Worm (Caenorhabditis elegans): ENCODE measurements around the gene clk-2.

clk-2 gene

ce11 chrIII:7553693-7554226 is 35.4 kb upstream of the clk-2 start:
- TF ChIP-seq ztf-29 (GFP tag; IDR thresholded peaks at IDR 0.05) (no peak), ref-1 (GFP tag; conservative IDR thresholded peaks at IDR 0.05) (no peak), T22C8.4 (GFP tag; IDR thresholded peaks at IDR 0.05) (no peak)

ce11 chrIII:7552859-7553258 is 34.5 kb upstream of the clk-2 start:
- TF ChIP-seq ztf-29 (GFP tag; IDR thresholded peaks at IDR 0.05) (no peak), T22C8.4 (GFP tag; IDR thresholded peaks at IDR 0.05) (no peak), ztf-23 (GFP tag; IDR thresholded peaks at IDR 0.05) (no peak), tab-1 (GFP tag; IDR thresholded peaks at IDR 0.05) (no peak), ref-1 (GFP tag; conservative IDR thresholded peaks at IDR 0.05) (no peak), flt-1 (GFP tag; IDR thresholded peaks at IDR 0.05) (no peak), cog-1 (tag; optimal IDR thresholded peaks at IDR 0.05) (no peak), klf-2 (GFP tag; conservative IDR thresholded peaks at IDR 0.05) (no peak), med-1 (GFP tag; optimal IDR thresholded peaks at IDR 0.05; ENCODE audit: insufficient read depth) (no peak)

- TF ChIP-seq med-1 (GFP tag; optimal IDR thresholded peaks at IDR 0.05; ENCODE audit: insufficient read depth) (no peak), ztf-23 (GFP tag; IDR thresholded peaks at IDR 0.05) (no peak), ztf-29 (GFP tag; IDR thresholded peaks at IDR 0.05) (no peak)
These were observed 32.7 kb upstream of the clk-2 start for ce11 chrIII:7550979-7551378.

- no peak for TF ChIP-seq cog-1 (tag; optimal IDR thresholded peaks at IDR 0.05)
- TF ChIP-seq flt-1 (GFP tag; IDR thresholded peaks at IDR 0.05) = no peak
These were observed 30.6 kb upstream of the clk-2 start for ce11 chrIII:7548963-7549362.

DNA sequence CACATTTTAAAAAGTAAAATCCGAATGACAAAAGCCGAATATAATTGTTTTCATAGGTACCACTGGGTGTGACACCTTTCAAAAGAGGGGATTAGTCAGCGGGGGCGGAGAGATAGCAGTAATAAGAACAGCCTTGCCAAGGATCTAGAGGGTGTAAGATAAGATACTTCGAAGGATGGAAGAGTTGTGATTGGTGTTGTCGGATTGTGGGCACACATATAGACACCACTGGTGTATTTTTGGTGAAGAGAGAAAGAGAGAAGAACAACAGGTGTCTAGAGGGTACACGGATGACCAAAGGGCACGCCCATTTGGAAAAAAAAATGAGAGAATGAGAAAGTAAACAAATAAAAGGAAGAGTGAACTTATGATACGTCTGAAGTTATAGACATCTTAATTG is 26.9 kb upstream of the clk-2 start:
- TF ChIP-seq med-1 (GFP tag; optimal IDR thresholded peaks at IDR 0.05; ENCODE audit: insufficient read depth) (no peak), tab-1 (GFP tag; IDR thresholded peaks at IDR 0.05) (no peak)

DNA sequence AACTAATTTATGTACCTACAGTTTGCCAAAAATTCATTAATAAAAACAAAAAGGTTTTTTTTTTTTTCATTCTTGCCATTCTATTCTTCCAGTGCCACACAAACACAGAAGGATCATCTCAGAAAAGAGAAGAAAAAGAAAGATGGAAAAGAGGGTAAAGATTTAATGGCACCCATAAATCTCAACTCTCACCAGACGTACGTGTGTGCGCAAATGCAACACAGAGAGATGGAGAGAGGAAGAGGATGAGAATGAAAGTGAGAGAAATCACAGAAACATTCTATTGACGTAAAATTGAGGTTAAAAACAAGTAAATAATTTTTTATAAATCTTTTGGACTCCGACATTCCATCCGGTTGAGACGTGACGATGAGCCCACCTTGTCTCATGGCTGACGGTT is 25.9 kb upstream of the clk-2 start:
- no peak for TF ChIP-seq ztf-29 (GFP tag; IDR thresholded peaks at IDR 0.05)
- no peak for TF ChIP-seq med-1 (GFP tag; optimal IDR thresholded peaks at IDR 0.05; ENCODE audit: insufficient read depth)
- TF ChIP-seq T22C8.4 (GFP tag; IDR thresholded peaks at IDR 0.05) = no peak
- no peak for TF ChIP-seq klf-2 (GFP tag; conservative IDR thresholded peaks at IDR 0.05)
- TF ChIP-seq cog-1 (tag; optimal IDR thresholded peaks at IDR 0.05) = no peak

ce11 chrIII:7542037-7542436 is 23.7 kb upstream of the clk-2 start:
- no peak for TF ChIP-seq cog-1 (tag; optimal IDR thresholded peaks at IDR 0.05)
- TF ChIP-seq ztf-23 (GFP tag; IDR thresholded peaks at IDR 0.05) = no peak
- TF ChIP-seq flt-1 (GFP tag; IDR thresholded peaks at IDR 0.05) = no peak
- no peak for TF ChIP-seq med-1 (GFP tag; optimal IDR thresholded peaks at IDR 0.05; ENCODE audit: insufficient read depth)
- no peak for TF ChIP-seq ztf-29 (GFP tag; IDR thresholded peaks at IDR 0.05)
- TF ChIP-seq ref-1 (GFP tag; conservative IDR thresholded peaks at IDR 0.05) = no peak
- no peak for TF ChIP-seq klf-2 (GFP tag; conservative IDR thresholded peaks at IDR 0.05)
- TF ChIP-seq tab-1 (GFP tag; IDR thresholded peaks at IDR 0.05) = no peak
- TF ChIP-seq T22C8.4 (GFP tag; IDR thresholded peaks at IDR 0.05) = no peak

DNA sequence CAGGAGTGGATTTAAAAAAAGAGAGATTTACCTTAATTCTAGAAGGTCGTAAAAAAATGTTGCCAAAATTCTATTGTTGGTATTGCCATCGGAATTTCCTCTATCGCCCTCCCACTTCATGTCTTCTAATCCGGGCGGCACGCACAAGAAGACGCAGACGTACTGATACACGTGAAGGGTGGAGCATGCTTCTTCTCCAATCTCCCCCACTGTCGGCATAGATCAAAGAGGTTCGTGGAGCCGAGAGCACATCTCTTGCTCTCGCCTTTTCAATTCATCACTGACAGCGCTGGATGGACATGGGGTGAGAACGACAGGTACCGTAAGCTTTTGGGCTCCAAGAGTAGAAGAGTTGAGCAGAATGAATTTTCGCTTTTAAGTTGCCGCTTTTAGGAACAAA is 18.2 kb upstream of the clk-2 start, which contains the start of gene lin-39:
lin-39 (minus strand) TSS at position 74 of the 400 bp plus-strand sequence.
- no peak for TF ChIP-seq ref-1 (GFP tag; conservative IDR thresholded peaks at IDR 0.05)
- no peak for TF ChIP-seq klf-2 (GFP tag; conservative IDR thresholded peaks at IDR 0.05)
- TF ChIP-seq flt-1 (GFP tag; IDR thresholded peaks at IDR 0.05) = no peak
- TF ChIP-seq med-1 (GFP tag; optimal IDR thresholded peaks at IDR 0.05; ENCODE audit: insufficient read depth) = no peak
- no peak for TF ChIP-seq ztf-29 (GFP tag; IDR thresholded peaks at IDR 0.05)

DNA sequence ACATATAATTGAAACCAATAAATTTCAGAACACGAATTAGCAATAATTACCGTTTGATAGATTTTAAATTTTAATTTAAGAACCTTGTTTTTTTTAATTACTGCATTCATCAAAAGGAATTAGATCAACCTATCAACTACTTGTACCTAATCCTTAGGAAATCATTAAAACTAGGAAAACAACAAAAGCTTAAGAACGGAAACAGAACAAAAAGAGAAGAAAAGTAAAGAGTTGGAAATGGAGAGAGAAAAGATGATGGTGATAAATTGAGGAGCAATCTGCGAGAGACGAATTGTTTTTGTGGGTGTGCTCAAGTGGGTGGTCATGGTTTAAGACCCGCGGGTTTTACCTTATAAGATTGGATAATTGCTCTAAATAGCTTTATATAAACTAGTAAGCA is 17.0 kb upstream of the clk-2 start:
- TF ChIP-seq T22C8.4 (GFP tag; IDR thresholded peaks at IDR 0.05) = no peak
- TF ChIP-seq ref-1 (GFP tag; conservative IDR thresholded peaks at IDR 0.05) = no peak
- no peak for TF ChIP-seq med-1 (GFP tag; optimal IDR thresholded peaks at IDR 0.05; ENCODE audit: insufficient read depth)
- TF ChIP-seq ztf-23 (GFP tag; IDR thresholded peaks at IDR 0.05) = no peak
- no peak for TF ChIP-seq ztf-29 (GFP tag; IDR thresholded peaks at IDR 0.05)
- no peak for TF ChIP-seq klf-2 (GFP tag; conservative IDR thresholded peaks at IDR 0.05)
- TF ChIP-seq flt-1 (GFP tag; IDR thresholded peaks at IDR 0.05) = no peak
- TF ChIP-seq cog-1 (tag; optimal IDR thresholded peaks at IDR 0.05) = no peak
- no peak for TF ChIP-seq tab-1 (GFP tag; IDR thresholded peaks at IDR 0.05)

- TF ChIP-seq ztf-23 (GFP tag; IDR thresholded peaks at IDR 0.05) (no peak), ztf-29 (GFP tag; IDR thresholded peaks at IDR 0.05) (no peak), cog-1 (tag; optimal IDR thresholded peaks at IDR 0.05) (no peak), med-1 (GFP tag; optimal IDR thresholded peaks at IDR 0.05; ENCODE audit: insufficient read depth) (no peak)
These were observed 16.3 kb upstream of the clk-2 start for ce11 chrIII:7534648-7535047.

DNA sequence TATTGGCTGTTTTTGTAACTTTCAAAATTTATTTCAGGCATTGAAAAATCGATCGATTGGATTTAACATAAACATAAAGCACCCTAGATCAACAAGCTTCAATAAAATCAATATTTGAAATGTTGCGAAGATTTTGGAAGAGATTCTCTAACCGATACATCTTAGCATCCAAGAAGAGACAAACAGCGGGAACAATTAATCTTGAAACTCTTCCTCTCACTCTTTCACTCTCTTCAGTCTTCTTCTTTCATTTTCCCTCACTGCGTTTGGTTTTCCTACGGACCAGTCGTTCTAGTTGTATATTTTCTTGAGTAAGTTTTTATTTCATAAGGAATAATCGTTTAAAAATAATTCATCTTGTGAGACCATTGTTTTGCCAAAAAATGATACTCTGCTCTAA is 14.7 kb upstream of the clk-2 start:
- TF ChIP-seq tab-1 (GFP tag; IDR thresholded peaks at IDR 0.05) = no peak
- TF ChIP-seq T22C8.4 (GFP tag; IDR thresholded peaks at IDR 0.05) = no peak
- TF ChIP-seq cog-1 (tag; optimal IDR thresholded peaks at IDR 0.05) = no peak
- no peak for TF ChIP-seq klf-2 (GFP tag; conservative IDR thresholded peaks at IDR 0.05)
- no peak for TF ChIP-seq flt-1 (GFP tag; IDR thresholded peaks at IDR 0.05)
- TF ChIP-seq med-1 (GFP tag; optimal IDR thresholded peaks at IDR 0.05; ENCODE audit: insufficient read depth) = no peak
- no peak for TF ChIP-seq ref-1 (GFP tag; conservative IDR thresholded peaks at IDR 0.05)
- no peak for TF ChIP-seq ztf-29 (GFP tag; IDR thresholded peaks at IDR 0.05)
- no peak for TF ChIP-seq ztf-23 (GFP tag; IDR thresholded peaks at IDR 0.05)

Data from whole organism, midembryonic.